Worm (Caenorhabditis elegans): ENCODE results near the gene R08F11.7.

DNA sequence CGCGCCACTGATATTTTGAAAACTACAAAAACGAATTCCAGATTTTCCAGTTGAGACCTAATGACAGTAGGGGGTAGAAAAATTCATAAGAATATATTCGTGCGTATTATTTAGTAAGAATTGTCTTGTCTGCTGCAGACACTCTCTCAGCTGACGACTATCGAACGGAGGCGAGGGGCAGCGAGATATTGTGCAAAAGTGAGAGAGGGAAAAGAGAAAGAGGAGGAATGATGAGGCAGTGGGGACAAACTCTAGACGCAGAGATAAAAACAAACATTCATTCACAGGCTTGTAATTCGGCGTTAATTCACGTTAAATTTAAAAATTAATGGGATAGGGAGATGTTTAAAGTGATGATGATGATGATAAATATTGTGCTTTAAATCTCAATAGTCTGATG lies 33.0 kb upstream of the R08F11.7 start, which contains the start of gene gid-7:
- TF ChIP-seq C16A3.4 (tag; optimal IDR thresholded peaks at IDR 0.05) (no peak), sptf-1 (tag; optimal IDR thresholded peaks at IDR 0.05) (no peak), ztf-4 (tag; optimal IDR thresholded peaks at IDR 0.05) (no peak), tbx-2 (tag; optimal IDR thresholded peaks at IDR 0.05) (peak; percentile 39), lsy-2 (tag; optimal IDR thresholded peaks at IDR 0.05) (peak; percentile 36 to 45), jun-1 (tag; optimal IDR thresholded peaks at IDR 0.05) (no peak), aha-1 (tag; optimal IDR thresholded peaks at IDR 0.05) (no peak)
